Worm (Caenorhabditis elegans) whole organism, L4/young adult: ENCODE data around the gene nac-3.

Experiments used
- W03F9.2 ChIP-seq: fragments of 150-350 bp; optimal IDR thresholded peaks from 2 replicates; lab custom pipeline; 2014; ENCODE audit warnings: missing biosample characterization, missing genetic modification characterization
- dao-5 ChIP-seq: sonication (generic microtip); optimal IDR thresholded peaks from 2 replicates; lab custom pipeline; 2016; ENCODE audit warnings: missing genotype, missing genetic modification characterization, moderate library complexity, missing compliant biosample characterization
- him-1 ChIP-seq: sonication (generic microtip); optimal IDR thresholded peaks from 2 replicates; lab custom pipeline; 2016; ENCODE audit warnings: missing genotype, missing genetic modification reagents, missing genetic modification characterization, missing compliant biosample characterization

nac-3 gene

DNA sequence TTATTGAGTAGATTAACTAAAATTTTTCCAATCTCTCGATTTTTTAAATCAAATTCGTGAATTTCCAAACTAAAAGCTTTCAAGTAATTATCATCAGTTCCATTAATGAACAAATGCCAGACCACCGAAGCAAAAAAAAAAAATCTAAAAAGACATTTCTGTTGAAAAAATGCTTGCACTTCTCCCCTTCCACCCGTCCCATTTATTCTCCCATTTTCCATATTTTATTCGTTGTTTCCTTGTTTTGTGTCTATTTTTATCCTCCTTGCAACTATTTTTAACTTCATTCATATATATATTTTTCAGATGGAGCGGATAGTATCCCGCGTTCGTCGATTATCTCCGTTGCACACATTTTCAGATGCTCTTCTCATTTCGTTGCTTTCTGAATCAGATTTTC lies 36.3 kb downstream of the nac-3 start, which contains the start of gene epac-1:
epac-1 (plus strand) TSS at position 301 of the 400 bp plus-strand sequence.
- TF ChIP-seq dao-5 (tag; lab: Kevin White, UChicago) = no peak
- TF ChIP-seq him-1 (tag; lab: Kevin White, UChicago) = no peak
- no peak for TF ChIP-seq W03F9.2 (tag; lab: Kevin White, UChicago)

DNA sequence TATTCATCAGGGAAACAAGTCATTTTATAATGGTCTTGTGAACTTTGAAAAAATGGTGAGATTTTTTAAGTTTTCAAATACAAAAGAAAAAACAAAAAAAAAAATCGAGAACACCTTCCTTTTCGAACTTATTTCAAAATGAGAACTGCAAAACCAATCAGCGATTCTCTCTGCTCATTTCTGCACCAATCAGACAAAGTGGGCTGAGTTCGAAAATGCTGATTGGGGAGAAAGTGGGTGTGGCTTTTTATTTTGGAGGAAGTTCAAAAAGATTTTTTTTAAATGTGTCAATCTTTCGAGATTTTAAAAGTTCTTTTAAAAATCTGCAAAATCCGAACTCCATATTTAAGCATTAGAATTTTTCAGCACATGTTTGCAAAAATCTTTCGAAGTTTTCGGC lies 42.0 kb downstream of the nac-3 start:
- TF ChIP-seq him-1 (tag; lab: Kevin White, UChicago) = no peak
- no peak for TF ChIP-seq dao-5 (tag; lab: Kevin White, UChicago)

DNA sequence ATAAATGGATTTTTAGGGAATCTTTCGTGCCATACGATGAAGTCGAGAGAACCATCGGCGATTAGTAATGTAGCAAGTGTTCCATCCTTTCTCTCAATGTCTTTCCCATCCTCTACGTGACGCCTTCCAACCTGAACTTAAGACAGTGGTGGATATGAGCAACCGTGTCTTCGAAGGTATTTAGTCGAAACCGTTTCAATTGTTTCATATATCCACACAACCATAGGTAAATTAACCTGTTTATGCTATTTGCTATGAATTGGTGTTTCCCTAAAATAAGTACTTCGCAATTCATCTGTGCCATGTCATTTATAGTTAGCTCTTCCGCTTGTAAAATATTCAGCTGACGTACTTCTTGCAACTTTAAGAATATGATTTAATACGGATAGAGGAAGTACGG lies 43.3 kb downstream of the nac-3 start:
- TF ChIP-seq W03F9.2 (tag; lab: Kevin White, UChicago) = no peak

DNA sequence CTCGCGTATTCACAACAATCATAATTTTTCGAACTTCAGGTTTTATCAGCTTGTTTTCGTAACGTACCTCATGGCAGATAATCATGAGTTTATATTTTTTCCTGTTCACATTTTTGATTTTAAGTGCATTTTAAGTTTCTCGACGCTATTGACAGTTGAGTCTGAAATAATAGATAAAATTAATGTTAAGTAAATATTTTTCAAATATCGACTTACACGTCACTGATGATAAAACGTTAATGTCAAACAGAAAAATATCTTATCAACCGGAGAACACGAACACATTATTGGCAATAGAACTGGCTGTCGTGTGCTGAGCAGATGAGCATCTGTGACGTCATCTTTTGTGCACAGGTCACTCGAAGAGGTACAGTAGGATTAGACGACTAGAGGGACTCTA lies 44.2 kb downstream of the nac-3 start:
- TF ChIP-seq him-1 (tag; lab: Kevin White, UChicago) (no peak), dao-5 (tag; lab: Kevin White, UChicago) (no peak), W03F9.2 (tag; lab: Kevin White, UChicago) (no peak)

DNA sequence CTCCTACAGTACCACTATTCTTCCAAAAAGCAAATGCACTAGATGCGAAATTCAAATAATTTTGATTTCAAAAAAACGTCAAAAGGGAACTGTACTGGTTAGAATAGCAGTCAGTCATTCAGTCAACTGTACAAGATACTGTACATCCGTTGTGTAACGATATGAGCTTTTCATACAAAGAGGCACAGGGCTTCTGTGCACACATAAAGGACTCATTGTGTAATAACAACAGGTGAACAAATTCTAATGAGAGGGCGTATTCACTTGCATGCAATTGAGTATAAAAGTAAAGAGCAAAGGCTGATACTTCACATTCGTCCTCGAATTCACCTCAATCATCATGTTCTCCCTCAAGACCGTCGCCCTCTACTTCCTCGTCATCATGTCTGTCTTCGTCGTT lies 44.8 kb downstream of the nac-3 start, which contains the start of gene dod-6:
dod-6 (plus strand) TSS at position 301 of the 400 bp plus-strand sequence.
- TF ChIP-seq dao-5 (tag; lab: Kevin White, UChicago) = no peak
- TF ChIP-seq him-1 (tag; lab: Kevin White, UChicago) = no peak
- TF ChIP-seq W03F9.2 (tag; lab: Kevin White, UChicago) = no peak

DNA sequence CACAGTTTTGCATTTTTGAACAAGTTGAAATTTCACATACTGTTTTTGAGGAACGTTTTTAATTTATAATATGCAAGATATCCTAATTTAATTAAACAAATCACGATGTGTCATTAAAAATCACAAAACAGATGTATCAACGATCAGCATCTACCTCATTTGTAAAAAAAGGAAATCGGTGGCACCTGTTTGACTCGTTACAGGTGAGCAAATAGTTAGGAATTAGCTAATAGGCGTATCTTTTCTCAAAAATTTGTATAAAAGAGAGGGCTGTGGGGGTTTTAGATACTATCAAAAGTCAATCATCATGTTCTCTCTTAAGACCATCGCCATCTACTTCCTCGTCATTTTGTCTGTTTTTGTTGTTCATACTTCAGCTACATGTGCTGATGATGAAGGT lies 46.5 kb downstream of the nac-3 start, which contains the start of gene T20G5.8:
T20G5.8 (plus strand) TSS at position 301 of the 400 bp plus-strand sequence.
- TF ChIP-seq W03F9.2 (tag; lab: Kevin White, UChicago) (no peak), him-1 (tag; lab: Kevin White, UChicago) (no peak), dao-5 (tag; lab: Kevin White, UChicago) (no peak)

DNA sequence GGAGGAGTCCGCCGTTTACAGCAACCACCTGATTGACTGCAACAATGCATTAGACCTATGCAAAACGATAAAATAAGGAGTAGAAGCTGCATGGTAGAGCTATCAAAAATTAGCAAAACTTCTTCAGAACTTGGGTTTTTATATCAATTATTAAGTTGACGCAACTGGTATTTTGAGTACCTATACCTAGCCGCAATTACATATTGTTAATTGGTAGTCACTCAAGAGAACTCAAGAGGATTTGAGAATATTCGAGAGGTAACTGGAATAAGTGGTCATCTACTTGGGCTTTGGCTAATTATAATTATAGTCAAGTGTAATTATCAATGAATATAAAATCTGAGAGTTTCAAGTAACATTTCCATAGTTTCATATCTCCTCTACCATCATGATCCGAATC lies 48.6 kb downstream of the nac-3 start, which contains the start of the genes T20G5.13 and T20G5.12:
T20G5.13 (minus strand) TSS at position 101 of the 400 bp plus-strand sequence.
T20G5.12 (plus strand) TSS at position 370 of the 400 bp plus-strand sequence.
- no peak for TF ChIP-seq dao-5 (tag; lab: Kevin White, UChicago)
- TF ChIP-seq W03F9.2 (tag; lab: Kevin White, UChicago) = no peak
- TF ChIP-seq him-1 (tag; lab: Kevin White, UChicago) = no peak

DNA sequence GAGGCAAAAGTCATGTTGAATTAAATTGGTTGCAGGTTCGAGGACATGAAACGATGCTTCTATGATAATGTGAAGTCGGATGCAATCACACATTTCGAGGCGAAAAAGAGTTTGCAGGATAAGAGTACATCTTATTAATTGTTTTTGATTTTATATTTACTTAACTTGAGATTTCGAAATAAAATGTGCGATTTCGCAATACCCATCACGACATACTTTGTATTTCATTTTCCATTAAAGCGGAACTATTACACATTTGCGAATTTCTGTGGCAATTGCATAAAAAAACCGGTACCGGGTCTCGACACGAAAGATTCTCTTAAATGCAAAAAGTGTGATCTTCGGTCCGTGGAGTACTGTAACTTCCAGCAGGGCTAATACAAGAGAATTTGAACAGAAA lies 49.8 kb downstream of the nac-3 start:
- TF ChIP-seq dao-5 (tag; lab: Kevin White, UChicago) = no peak
- TF ChIP-seq W03F9.2 (tag; lab: Kevin White, UChicago) = no peak
- TF ChIP-seq him-1 (tag; lab: Kevin White, UChicago) = no peak

DNA sequence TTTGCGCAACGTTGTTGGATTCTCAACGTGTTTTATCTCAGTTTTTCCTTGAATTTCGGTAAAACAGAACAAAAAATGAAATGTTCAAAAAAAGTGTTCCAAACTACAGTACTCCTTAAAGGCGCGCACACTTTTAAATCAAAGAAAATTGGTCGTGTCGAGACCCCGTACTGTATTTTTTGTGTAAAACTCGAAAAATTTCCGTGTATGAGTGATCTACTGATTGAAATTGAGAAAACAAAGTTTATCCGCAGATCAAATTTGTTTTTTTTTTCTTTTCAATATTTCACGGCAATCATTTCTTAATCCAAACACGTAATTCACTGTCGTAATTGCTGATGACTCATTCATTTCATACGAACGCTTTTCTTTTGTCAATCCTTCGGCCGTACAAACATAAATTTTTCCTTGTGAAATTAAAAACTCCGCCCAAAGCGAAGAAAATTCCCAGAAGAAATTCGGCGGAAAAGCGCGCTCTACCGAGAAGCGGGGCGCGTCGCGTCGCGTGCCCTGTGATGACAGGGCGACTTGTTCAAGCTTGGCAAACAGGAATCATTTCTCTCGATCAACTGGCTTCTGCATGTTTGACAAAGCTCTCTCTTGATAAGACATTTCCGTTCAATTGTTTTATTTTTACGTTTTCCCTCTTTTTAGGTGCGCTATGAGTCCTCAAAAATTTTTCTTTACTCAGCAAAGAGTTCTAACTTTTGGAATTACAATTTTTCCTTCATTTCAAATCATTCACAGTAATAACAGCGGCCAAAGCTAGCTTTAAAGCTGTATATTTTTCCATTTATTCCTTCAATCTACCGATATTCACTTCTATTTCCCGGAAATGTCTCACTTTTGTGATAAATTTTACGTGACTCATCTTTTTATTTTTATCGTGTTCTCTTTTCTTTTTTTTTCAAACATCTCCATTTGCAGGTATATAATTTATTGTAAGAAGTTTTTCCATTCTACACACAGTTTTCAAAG lies 50.6 kb downstream of the nac-3 start, which contains the start of gene chc-1:
chc-1 (plus strand) TSS at position 928 of the 978 bp plus-strand sequence.
- TF ChIP-seq him-1 (tag; lab: Kevin White, UChicago) = no peak
- TF ChIP-seq W03F9.2 (tag; lab: Kevin White, UChicago) = no peak
- no peak for TF ChIP-seq dao-5 (tag; lab: Kevin White, UChicago)

DNA sequence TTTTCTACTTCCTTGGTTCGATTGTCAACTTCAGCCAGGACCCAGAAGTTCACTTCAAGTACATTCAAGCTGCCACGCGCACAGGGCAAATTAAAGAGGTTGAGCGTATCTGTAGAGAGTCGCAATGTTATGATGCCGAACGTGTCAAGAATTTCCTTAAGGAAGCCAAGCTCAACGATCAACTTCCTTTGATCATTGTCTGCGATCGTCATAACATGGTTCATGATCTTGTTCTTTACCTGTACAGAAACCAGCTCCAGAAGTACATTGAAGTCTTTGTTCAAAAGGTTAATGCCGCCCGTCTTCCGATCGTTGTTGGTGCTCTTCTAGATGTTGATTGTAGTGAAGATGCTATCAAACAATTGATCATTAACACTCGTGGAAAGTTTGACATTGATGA lies 53.8 kb downstream of the nac-3 start:
- TF ChIP-seq dao-5 (tag; lab: Kevin White, UChicago) (no peak), W03F9.2 (tag; lab: Kevin White, UChicago) (no peak), him-1 (tag; lab: Kevin White, UChicago) (no peak)
